Worm (Caenorhabditis elegans): Measurements from ENCODE around the gene nhx-2.

nhx-2 gene

ce11 chrII:7663704-7664660 lies 29.8 kb downstream of the nhx-2 start, which contains the start of the genes F18A1.7 and rpa-1 (continued):
- TF ChIP-seq F57A8.1 (GFP tag; optimal IDR thresholded peaks at IDR 0.05) = no peak
- peak; percentile 81 for TF ChIP-seq dox-1 (GFP tag; IDR thresholded peaks at IDR 0.05)
- TF ChIP-seq unc-130 (GFP tag; optimal IDR thresholded peaks at IDR 0.05) = peak; percentile 87
- TF ChIP-seq ztf-6 (GFP tag; IDR thresholded peaks at IDR 0.05) = no peak
- peak; percentile 5 for TF ChIP-seq snpc-4 (GFP tag; optimal IDR thresholded peaks at IDR 0.05)
- peak in 1 of 4 experiments; percentile 41 for TF ChIP-seq snpc-4 (tag; optimal IDR thresholded peaks at IDR 0.05)
- TF ChIP-seq him-1 (tag; optimal IDR thresholded peaks at IDR 0.05) = no peak
- peak; percentile 43; the same call in 1 of the 2 replicates for TF ChIP-seq pbrm-1 (GFP tag; IDR thresholded peaks at IDR 0.05)
- peak; percentile 92 for TF ChIP-seq rcor-1 (GFP tag; IDR thresholded peaks at IDR 0.05)
- TF ChIP-seq snpc-3.4 (tag; optimal IDR thresholded peaks at IDR 0.05) = peak; percentile 79
- TF ChIP-seq nhr-179 (tag; optimal IDR thresholded peaks at IDR 0.05) = no peak
- peak; percentile 82 for TF ChIP-seq hsf-1 (GFP tag; IDR thresholded peaks at IDR 0.05)
- TF ChIP-seq tbp1 (GFP tag; optimal IDR thresholded peaks at IDR 0.05) = peak; percentile 33
- TF ChIP-seq ceh-91 (GFP tag; IDR thresholded peaks at IDR 0.05) = peak; percentile 96
- TF ChIP-seq bed-2 (GFP tag; IDR thresholded peaks at IDR 0.05) = no peak
- peak; percentile 71 for TF ChIP-seq B0336.3 (GFP tag; IDR thresholded peaks at IDR 0.05)
- peak; percentile 80 for TF ChIP-seq madf-3 (GFP tag; IDR thresholded peaks at IDR 0.05)
- TF ChIP-seq F22D6.2 (tag; optimal IDR thresholded peaks at IDR 0.05) = no peak
- TF ChIP-seq aptf-3 (GFP tag; IDR thresholded peaks at IDR 0.05) = no peak
- no peak for TF ChIP-seq fkh-3 (tag; optimal IDR thresholded peaks at IDR 0.05)
- peak; percentile 16 for TF ChIP-seq athp-1 (tag; optimal IDR thresholded peaks at IDR 0.05)
- peak; percentile 63 for TF ChIP-seq snpc-1.3 (tag; optimal IDR thresholded peaks at IDR 0.05; ENCODE audit: insufficient read depth)
- no peak for TF ChIP-seq K11D2.4 (GFP tag; IDR thresholded peaks at IDR 0.05)
- TF ChIP-seq xnd-1 (tag; optimal IDR thresholded peaks at IDR 0.05) = peak; percentile 95
- TF ChIP-seq lin-35 (GFP tag; optimal IDR thresholded peaks at IDR 0.05) = peak in 1 of 3 experiments; percentile 81
- no peak for TF ChIP-seq nhr-27 (tag; optimal IDR thresholded peaks at IDR 0.05)
- no peak for TF ChIP-seq hrde-1 (tag; optimal IDR thresholded peaks at IDR 0.05; ENCODE audit: borderline replicate concordance)
- no peak for TF ChIP-seq Y67H2A.10 (GFP tag; conservative IDR thresholded peaks at IDR 0.05)
- peak; percentile 60; the same call in 1 of the 2 replicates for TF ChIP-seq attf-6 (GFP tag; IDR thresholded peaks at IDR 0.05)
- TF ChIP-seq Y79H2A.3 (GFP tag; conservative IDR thresholded peaks at IDR 0.05) = no peak
- no peak for TF ChIP-seq atf-7 (tag; optimal IDR thresholded peaks at IDR 0.05)

DNA sequence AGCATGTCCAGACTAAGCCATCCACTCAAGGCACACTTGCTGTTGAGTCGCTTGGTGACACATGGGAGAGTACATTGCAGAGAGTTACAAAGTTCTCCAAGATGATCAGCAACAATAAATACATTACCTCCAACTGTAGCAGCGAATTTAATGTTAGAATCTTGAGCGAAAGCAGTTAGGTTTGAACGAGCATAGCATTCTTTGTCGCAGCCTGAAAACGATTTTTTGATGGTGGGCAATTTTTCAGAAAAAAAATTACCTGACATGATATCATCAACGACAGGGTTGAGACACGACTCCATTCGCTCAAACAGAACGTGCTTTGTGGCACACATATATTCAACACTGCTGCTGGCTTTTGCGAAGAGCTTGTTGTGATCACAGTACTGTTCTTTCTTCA lies 30.7 kb downstream of the nhx-2 start:
- TF ChIP-seq madf-8 (GFP tag; conservative IDR thresholded peaks at IDR 0.05) = no peak
- TF ChIP-seq him-1 (tag; optimal IDR thresholded peaks at IDR 0.05) = no peak
- no peak for TF ChIP-seq lir-1 (GFP tag; conservative IDR thresholded peaks at IDR 0.05)
- TF ChIP-seq pbrm-1 (GFP tag; IDR thresholded peaks at IDR 0.05) = no peak
- no peak for TF ChIP-seq egrh-3 (GFP tag; IDR thresholded peaks at IDR 0.05)
- no peak for TF ChIP-seq lag-1 (GFP tag; IDR thresholded peaks at IDR 0.05)
- TF ChIP-seq F37B4.10 (GFP tag; IDR thresholded peaks at IDR 0.05) = no peak
- TF ChIP-seq nfyb-1 (GFP tag; IDR thresholded peaks at IDR 0.05) = no peak
- TF ChIP-seq B0035.1 (tag; optimal IDR thresholded peaks at IDR 0.05) = no peak
- no peak for TF ChIP-seq ekl-4 (GFP tag; IDR thresholded peaks at IDR 0.05)
- TF ChIP-seq efl-1 (GFP tag; optimal IDR thresholded peaks at IDR 0.05) = no peak
- TF ChIP-seq dpl-1 (GFP tag; optimal IDR thresholded peaks at IDR 0.05) = no peak
